Worm (Caenorhabditis elegans): ENCODE data around the gene C07A12.18.

Gene C07A12.18

ce11 chrX:4549853-4550596 lies at the start of gene C07A12.18:
Gene C07A12.18, minus strand, starts transcription at chrX:4549903.
- no peak for TF ChIP-seq ref-1 (GFP tag; conservative IDR thresholded peaks at IDR 0.05)
- no peak for TF ChIP-seq med-1 (GFP tag; optimal IDR thresholded peaks at IDR 0.05; ENCODE audit: insufficient read depth)
- no peak for TF ChIP-seq ztf-23 (GFP tag; IDR thresholded peaks at IDR 0.05)
- no peak for TF ChIP-seq klf-2 (GFP tag; conservative IDR thresholded peaks at IDR 0.05)
- TF ChIP-seq tab-1 (GFP tag; IDR thresholded peaks at IDR 0.05): no peak
- no peak for TF ChIP-seq ztf-29 (GFP tag; IDR thresholded peaks at IDR 0.05)
- no peak for TF ChIP-seq cog-1 (tag; optimal IDR thresholded peaks at IDR 0.05)
- no peak for TF ChIP-seq flt-1 (GFP tag; IDR thresholded peaks at IDR 0.05)
- no peak for TF ChIP-seq T22C8.4 (GFP tag; IDR thresholded peaks at IDR 0.05)

ce11 chrX:4597419-4597818 lies 47.7 kb upstream of the C07A12.18 start:
- TF ChIP-seq ztf-29 (GFP tag; IDR thresholded peaks at IDR 0.05) (no peak), T22C8.4 (GFP tag; IDR thresholded peaks at IDR 0.05) (no peak), cog-1 (tag; optimal IDR thresholded peaks at IDR 0.05) (no peak), flt-1 (GFP tag; IDR thresholded peaks at IDR 0.05) (no peak), ref-1 (GFP tag; conservative IDR thresholded peaks at IDR 0.05) (no peak), ztf-23 (GFP tag; IDR thresholded peaks at IDR 0.05) (no peak), med-1 (GFP tag; optimal IDR thresholded peaks at IDR 0.05; ENCODE audit: insufficient read depth) (no peak), klf-2 (GFP tag; conservative IDR thresholded peaks at IDR 0.05) (no peak), tab-1 (GFP tag; IDR thresholded peaks at IDR 0.05) (no peak)

ce11 chrX:4592250-4592649 lies 42.5 kb upstream of the C07A12.18 start, which contains the start of gene flp-12:
Gene flp-12, minus strand, starts transcription at chrX:4592350.
- no peak for TF ChIP-seq ztf-23 (GFP tag; IDR thresholded peaks at IDR 0.05)
- TF ChIP-seq ztf-29 (GFP tag; IDR thresholded peaks at IDR 0.05): no peak
- TF ChIP-seq tab-1 (GFP tag; IDR thresholded peaks at IDR 0.05): no peak
- TF ChIP-seq med-1 (GFP tag; optimal IDR thresholded peaks at IDR 0.05; ENCODE audit: insufficient read depth): no peak

DNA sequence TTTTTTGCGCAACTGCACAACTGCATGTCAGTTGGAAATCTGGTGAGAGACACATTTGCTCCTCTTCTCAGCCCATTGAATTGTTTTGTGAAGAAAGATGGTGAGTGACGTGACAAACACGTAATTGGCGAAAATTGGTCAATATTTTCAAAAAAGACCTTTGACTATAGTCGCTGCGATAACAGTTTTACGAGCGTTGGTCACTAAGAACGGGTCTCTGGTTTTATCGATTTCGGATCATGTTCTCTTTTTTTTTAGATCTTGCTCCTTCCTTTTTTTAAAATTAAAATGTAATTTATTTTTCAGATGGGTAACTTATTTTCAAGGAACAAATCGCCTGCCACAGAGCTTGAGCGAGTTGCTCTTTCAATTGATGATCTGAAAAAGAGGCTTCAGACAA lies 38.8 kb upstream of the C07A12.18 start, which contains the start of gene lnp-1:
TSS of gene lnp-1 (plus strand) at position 301 of the 400 bp plus-strand sequence.
- TF ChIP-seq cog-1 (tag; optimal IDR thresholded peaks at IDR 0.05): no peak
- TF ChIP-seq flt-1 (GFP tag; IDR thresholded peaks at IDR 0.05): no peak
- no peak for TF ChIP-seq tab-1 (GFP tag; IDR thresholded peaks at IDR 0.05)
- TF ChIP-seq med-1 (GFP tag; optimal IDR thresholded peaks at IDR 0.05; ENCODE audit: insufficient read depth): no peak
- no peak for TF ChIP-seq ztf-23 (GFP tag; IDR thresholded peaks at IDR 0.05)
- TF ChIP-seq ref-1 (GFP tag; conservative IDR thresholded peaks at IDR 0.05): no peak
- no peak for TF ChIP-seq T22C8.4 (GFP tag; IDR thresholded peaks at IDR 0.05)
- no peak for TF ChIP-seq klf-2 (GFP tag; conservative IDR thresholded peaks at IDR 0.05)
- TF ChIP-seq ztf-29 (GFP tag; IDR thresholded peaks at IDR 0.05): no peak

DNA sequence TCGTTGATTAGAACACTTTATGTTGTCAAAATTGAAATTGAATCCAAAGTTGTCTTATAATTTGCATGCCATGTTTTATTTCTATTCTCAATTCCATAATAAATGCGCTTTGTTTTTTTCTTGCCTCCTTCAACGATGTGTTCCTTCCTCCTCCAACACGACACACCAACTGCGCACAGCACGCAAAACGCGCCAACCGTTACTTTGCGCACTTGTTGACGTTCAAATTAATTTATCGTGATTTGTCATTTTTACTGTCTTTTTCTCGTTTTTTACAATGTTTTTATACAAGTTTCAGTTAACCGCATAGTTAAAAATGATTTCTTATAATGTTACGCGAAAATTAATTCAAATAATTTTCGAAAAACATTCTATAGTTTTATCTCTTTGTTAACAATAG lies 38.2 kb upstream of the C07A12.18 start:
- TF ChIP-seq ztf-29 (GFP tag; IDR thresholded peaks at IDR 0.05) (no peak), klf-2 (GFP tag; conservative IDR thresholded peaks at IDR 0.05) (no peak), T22C8.4 (GFP tag; IDR thresholded peaks at IDR 0.05) (no peak), tab-1 (GFP tag; IDR thresholded peaks at IDR 0.05) (no peak), ref-1 (GFP tag; conservative IDR thresholded peaks at IDR 0.05) (no peak), med-1 (GFP tag; optimal IDR thresholded peaks at IDR 0.05; ENCODE audit: insufficient read depth) (no peak), ztf-23 (GFP tag; IDR thresholded peaks at IDR 0.05) (no peak), cog-1 (tag; optimal IDR thresholded peaks at IDR 0.05) (no peak), flt-1 (GFP tag; IDR thresholded peaks at IDR 0.05) (no peak)

DNA sequence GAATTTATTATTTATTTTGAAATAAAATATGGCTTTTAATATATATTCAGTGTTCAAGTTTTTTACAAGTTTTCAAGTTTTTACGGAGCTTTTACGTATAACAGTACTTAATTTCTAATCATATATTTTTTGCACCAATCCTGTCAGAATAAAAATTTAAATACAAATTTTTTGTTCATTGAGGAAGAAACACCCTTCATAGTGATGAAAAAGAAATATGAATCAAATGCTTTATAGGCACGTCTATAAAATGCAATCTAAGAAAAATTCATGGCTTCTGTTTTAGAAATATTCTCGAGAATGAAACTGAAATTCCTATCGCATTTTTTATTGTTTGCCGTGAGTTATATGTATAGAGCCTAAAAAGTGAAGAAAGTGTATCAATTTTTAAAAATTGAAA lies 36.9 kb upstream of the C07A12.18 start, which contains the start of gene C05E11.2:
TSS of gene C05E11.2 (plus strand) at position 301 of the 400 bp plus-strand sequence.
- no peak for TF ChIP-seq cog-1 (tag; optimal IDR thresholded peaks at IDR 0.05)
- no peak for TF ChIP-seq T22C8.4 (GFP tag; IDR thresholded peaks at IDR 0.05)
- TF ChIP-seq ref-1 (GFP tag; conservative IDR thresholded peaks at IDR 0.05): no peak
- TF ChIP-seq tab-1 (GFP tag; IDR thresholded peaks at IDR 0.05): no peak

- no peak for TF ChIP-seq T22C8.4 (GFP tag; IDR thresholded peaks at IDR 0.05)
- no peak for TF ChIP-seq ztf-29 (GFP tag; IDR thresholded peaks at IDR 0.05)
- no peak for TF ChIP-seq tab-1 (GFP tag; IDR thresholded peaks at IDR 0.05)
- TF ChIP-seq cog-1 (tag; optimal IDR thresholded peaks at IDR 0.05): no peak
- no peak for TF ChIP-seq klf-2 (GFP tag; conservative IDR thresholded peaks at IDR 0.05)
- TF ChIP-seq ztf-23 (GFP tag; IDR thresholded peaks at IDR 0.05): no peak
- no peak for TF ChIP-seq ref-1 (GFP tag; conservative IDR thresholded peaks at IDR 0.05)
- TF ChIP-seq flt-1 (GFP tag; IDR thresholded peaks at IDR 0.05): no peak
- TF ChIP-seq med-1 (GFP tag; optimal IDR thresholded peaks at IDR 0.05; ENCODE audit: insufficient read depth): no peak
Observed at ce11 chrX:4585579-4585978, 35.9 kb upstream of the C07A12.18 start, which contains the start of gene C05E11.7. Gene C05E11.7, minus strand, starts transcription at chrX:4585679.

DNA sequence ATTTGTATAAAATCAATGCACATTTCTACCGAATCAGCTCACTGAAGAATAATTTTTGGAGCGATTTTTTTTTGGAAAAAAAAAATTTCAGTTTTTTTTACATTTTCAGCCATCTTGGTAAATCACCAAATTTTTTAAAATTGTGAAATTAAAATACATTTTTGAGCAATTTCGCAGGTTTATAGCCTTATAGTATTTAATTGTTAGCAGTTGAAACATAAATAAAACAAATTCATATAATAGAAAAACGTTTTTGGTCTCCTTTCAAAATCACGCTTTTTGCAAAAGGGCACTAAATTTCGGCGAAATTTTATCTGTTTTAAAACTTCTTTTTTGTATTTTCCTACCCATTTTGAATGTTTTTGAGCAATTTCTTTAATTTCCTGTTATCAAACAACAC lies 28.9 kb upstream of the C07A12.18 start:
- TF ChIP-seq med-1 (GFP tag; optimal IDR thresholded peaks at IDR 0.05; ENCODE audit: insufficient read depth) (no peak), ztf-23 (GFP tag; IDR thresholded peaks at IDR 0.05) (no peak), ztf-29 (GFP tag; IDR thresholded peaks at IDR 0.05) (no peak), cog-1 (tag; optimal IDR thresholded peaks at IDR 0.05) (no peak), tab-1 (GFP tag; IDR thresholded peaks at IDR 0.05) (no peak), T22C8.4 (GFP tag; IDR thresholded peaks at IDR 0.05) (no peak), flt-1 (GFP tag; IDR thresholded peaks at IDR 0.05) (no peak), ref-1 (GFP tag; conservative IDR thresholded peaks at IDR 0.05) (no peak), klf-2 (GFP tag; conservative IDR thresholded peaks at IDR 0.05) (no peak)

DNA sequence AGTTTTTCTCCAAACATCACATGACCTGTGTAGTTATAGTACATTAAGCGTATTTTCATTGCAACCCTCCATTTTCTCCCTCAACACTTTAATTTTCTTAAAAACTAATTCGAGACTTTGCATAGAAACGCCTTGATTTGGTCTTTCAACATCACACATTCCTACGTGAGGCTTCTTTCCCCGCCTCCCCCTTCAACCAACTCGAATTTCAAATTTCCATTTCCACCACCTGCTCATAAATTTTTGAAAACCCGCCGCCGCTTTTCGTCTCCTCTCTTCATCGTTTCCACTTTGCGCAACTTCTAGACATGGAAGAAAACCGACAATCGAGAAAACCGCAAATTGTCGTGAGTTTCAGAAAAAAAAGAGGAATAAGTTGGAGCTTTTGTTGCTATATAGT lies 28.2 kb upstream of the C07A12.18 start, which contains the start of gene C05E11.3:
TSS of gene C05E11.3 (plus strand) at position 301 of the 400 bp plus-strand sequence.
- no peak for TF ChIP-seq tab-1 (GFP tag; IDR thresholded peaks at IDR 0.05)
- TF ChIP-seq T22C8.4 (GFP tag; IDR thresholded peaks at IDR 0.05): no peak
- no peak for TF ChIP-seq cog-1 (tag; optimal IDR thresholded peaks at IDR 0.05)
- TF ChIP-seq ztf-23 (GFP tag; IDR thresholded peaks at IDR 0.05): no peak
- TF ChIP-seq ztf-29 (GFP tag; IDR thresholded peaks at IDR 0.05): no peak
- no peak for TF ChIP-seq ref-1 (GFP tag; conservative IDR thresholded peaks at IDR 0.05)
- no peak for TF ChIP-seq flt-1 (GFP tag; IDR thresholded peaks at IDR 0.05)
- no peak for TF ChIP-seq klf-2 (GFP tag; conservative IDR thresholded peaks at IDR 0.05)

All from whole organism, midembryonic.